Fruit fly (Drosophila melanogaster) whole organism, embryonic: ENCODE results near the gene CG42571.

Experiments
- MTF-1 ChIP-seq: fragments of 200-800 bp; sonication (Bioruptor generic); optimal IDR thresholded peaks from 2 replicates; lab custom pipeline; 2018; ENCODE audit warnings: missing biosample characterization, mild to moderate bottlenecking, missing genetic modification characterization, borderline replicate concordance
- gro ChIP-seq: fragments of 200-800 bp; sonication (Bioruptor generic); optimal IDR thresholded peaks from 2 replicates; lab custom pipeline; 2016; ENCODE audit warnings: missing biosample characterization, missing genetic modification characterization

DNA sequence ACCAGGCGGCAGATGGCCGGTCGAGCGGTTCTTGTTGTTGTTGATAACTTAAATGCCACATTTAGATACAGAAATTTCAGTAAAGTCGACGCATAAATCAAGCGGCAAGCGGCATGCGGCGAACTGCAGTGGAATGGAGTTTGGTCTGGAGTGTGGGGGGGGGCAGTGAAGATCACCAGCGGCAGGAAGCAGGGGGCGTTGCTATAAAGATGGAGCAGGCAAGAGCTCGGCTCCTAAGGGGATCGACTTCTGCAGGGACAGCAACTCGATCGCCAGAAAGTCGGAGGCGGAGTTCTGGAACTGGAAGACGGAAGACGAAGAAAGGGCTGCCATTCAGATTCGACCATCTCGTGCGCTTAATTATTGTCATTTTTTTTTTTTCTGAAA, 46.9 kb downstream of the CG42571 start:
- TF ChIP-seq gro (GFP tag; lab: Kevin White, UChicago): no peak
- no peak for TF ChIP-seq MTF-1
